Worm (Caenorhabditis elegans) whole organism, mixed stage, embryonic: ENCODE measurements around the gene phy-3.

ENCODE experiments used
- blmp-1 ChIP-seq: fragments of 150-350 bp; optimal IDR thresholded peaks from 2 replicates; lab custom pipeline; 2014; ENCODE audit warnings: missing biosample characterization, missing genetic modification characterization
- ces-1 ChIP-seq: fragments of 150-350 bp; optimal IDR thresholded peaks from 2 replicates; lab custom pipeline; 2014; ENCODE audit warnings: missing biosample characterization, missing genetic modification reagents, missing genetic modification characterization
- nhr-12 ChIP-seq: fragments of 150-350 bp; optimal IDR thresholded peaks from 2 replicates; lab custom pipeline; 2014; ENCODE audit warnings: missing biosample characterization, missing genetic modification characterization
- nhr-28 ChIP-seq: fragments of 150-350 bp; optimal IDR thresholded peaks from 2 replicates; lab custom pipeline; 2014; ENCODE audit warnings: missing biosample characterization, missing genetic modification characterization
- nhr-76 ChIP-seq: sonication (generic microtip); optimal IDR thresholded peaks from 2 replicates; lab custom pipeline; 2017; ENCODE audit warnings: missing biosample characterization, missing genetic modification characterization
- pha-4 ChIP-seq: fragments of 150-350 bp; optimal IDR thresholded peaks from 2 replicates; lab custom pipeline; 2018; ENCODE audit warnings: missing biosample characterization, missing genetic modification reagents, missing genetic modification characterization
- snpc-4 ChIP-seq: fragments of 150-350 bp; optimal IDR thresholded peaks from 2 replicates; lab custom pipeline; 2014; ENCODE audit warnings: missing biosample characterization, missing genetic modification characterization
- unc-62 ChIP-seq: fragments of 150-350 bp; optimal IDR thresholded peaks from 2 replicates; lab custom pipeline; 2014; ENCODE audit warnings: missing biosample characterization, missing genetic modification reagents, missing genetic modification characterization
- zip-8 ChIP-seq: fragments of 150-350 bp; optimal IDR thresholded peaks from 2 replicates; lab custom pipeline; 2014; ENCODE audit warnings: missing biosample characterization, missing genetic modification characterization

ce11 chrV:16804795-16805194, 28.2 kb upstream of the phy-3 start:
- no peak for TF ChIP-seq zip-8
- TF ChIP-seq nhr-76 (tag; lab: Kevin White, UChicago), result no peak
- no peak for TF ChIP-seq ces-1
- no peak for TF ChIP-seq snpc-4 (tag; lab: Kevin White, UChicago)
- no peak for TF ChIP-seq nhr-12
- TF ChIP-seq blmp-1 (tag; lab: Kevin White, UChicago), result no peak
- no peak for TF ChIP-seq nhr-28 (tag; lab: Kevin White, UChicago)
- no peak for TF ChIP-seq unc-62 (GFP tag; lab: Kevin White, UChicago)
- TF ChIP-seq pha-4 (tag; lab: Kevin White, UChicago), result no peak
